Worm (Caenorhabditis elegans) whole organism, L2 larva: ENCODE results near the gene H12D21.6.

Experiments used
- C34F6.9 ChIP-seq: fragments of 150-350 bp; optimal IDR thresholded peaks from 2 replicates; lab custom pipeline; 2014; ENCODE audit warnings: missing biosample characterization, missing genetic modification characterization
- F13H6.1 ChIP-seq: sonication (generic microtip); optimal IDR thresholded peaks from 2 replicates; lab custom pipeline; 2016; ENCODE audit warnings: missing genetic modification characterization, missing compliant biosample characterization
- Y55F3AM.14 ChIP-seq: fragments of 200-800 bp; sonication (Bioruptor generic); optimal IDR thresholded peaks from 2 replicates; lab custom pipeline; 2018; ENCODE audit warnings: mild to moderate bottlenecking, missing genetic modification characterization, missing compliant biosample characterization
- ZK546.5 ChIP-seq: sonication (generic microtip); optimal IDR thresholded peaks from 2 replicates; lab custom pipeline; 2017; ENCODE audit warnings: missing biosample characterization, missing genetic modification characterization
- alr-1 ChIP-seq: fragments of 150-350 bp; optimal IDR thresholded peaks from 2 replicates; lab custom pipeline; 2014; ENCODE audit warnings: missing biosample characterization, missing genetic modification characterization
- ama-1 ChIP-seq: fragments of 150-350 bp; optimal IDR thresholded peaks from 2 replicates; lab custom pipeline; 2018; ENCODE audit warnings: inconsistent platforms
- blmp-1 ChIP-seq: sonication (generic microtip); optimal IDR thresholded peaks from 2 replicates; lab custom pipeline; 2017; ENCODE audit warnings: missing genetic modification characterization, mild to moderate bottlenecking, missing compliant biosample characterization, antibody characterized with exemption, moderate library complexity; ENCODE audit not compliant: insufficient read depth
- ceh-16 ChIP-seq: fragments of 150-350 bp; optimal IDR thresholded peaks from 2 replicates; lab custom pipeline; 2014; ENCODE audit warnings: missing biosample characterization, missing genetic modification characterization
- ceh-82 ChIP-seq: fragments of 150-350 bp; optimal IDR thresholded peaks from 2 replicates; lab custom pipeline; 2014; ENCODE audit warnings: missing biosample characterization, missing genetic modification characterization
- crh-2 ChIP-seq: sonication (generic microtip); optimal IDR thresholded peaks from 2 replicates; lab custom pipeline; 2017; ENCODE audit warnings: missing biosample characterization, missing genetic modification characterization
- dmd-4 ChIP-seq: sonication (generic microtip); optimal IDR thresholded peaks from 2 replicates; lab custom pipeline; 2017; ENCODE audit warnings: missing biosample characterization, missing genetic modification characterization
- egl-27 ChIP-seq: sonication (generic microtip); optimal IDR thresholded peaks from 3 replicates; lab custom pipeline; 2017; ENCODE audit warnings: missing biosample characterization, missing genetic modification reagents, missing genetic modification characterization
- elt-1 ChIP-seq: fragments of 150-350 bp; optimal IDR thresholded peaks from 2 replicates; lab custom pipeline; 2014; ENCODE audit warnings: missing biosample characterization, missing genetic modification characterization
- fos-1 ChIP-seq: fragments of 150-350 bp; optimal IDR thresholded peaks from 2 replicates; lab custom pipeline; 2014; ENCODE audit warnings: missing biosample characterization, missing genetic modification characterization
- gmeb-1 ChIP-seq: fragments of 150-350 bp; optimal IDR thresholded peaks from 2 replicates; lab custom pipeline; 2014; ENCODE audit warnings: missing biosample characterization, missing genetic modification characterization
- lin-11 ChIP-seq: fragments of 150-350 bp; sonication (generic microtip); optimal IDR thresholded peaks from 2 replicates; lab custom pipeline; 2014; ENCODE audit warnings: missing biosample characterization, missing genetic modification characterization, inconsistent platforms, mixed read lengths
- lin-39 ChIP-seq: fragments of 150-350 bp; optimal IDR thresholded peaks from 2 replicates; lab custom pipeline; 2014; ENCODE audit warnings: missing biosample characterization, missing genetic modification reagents, missing genetic modification characterization
- lsy-2 ChIP-seq, 2 experiments: fragments of 150-350 bp in 1 of 2; sonication (generic microtip) in 1 of 2; optimal IDR thresholded peaks; 2 replicates each; lab custom pipeline; 2014 to 2017; ENCODE audit warnings: missing biosample characterization in 2 of 2, missing genetic modification characterization in 2 of 2
- mab-5 ChIP-seq: fragments of 150-350 bp; optimal IDR thresholded peaks from 2 replicates; lab custom pipeline; 2014; ENCODE audit warnings: missing biosample characterization, missing genetic modification characterization
- mbf-1 ChIP-seq: sonication (generic microtip); optimal IDR thresholded peaks from 2 replicates; lab custom pipeline; 2017; ENCODE audit warnings: missing biosample characterization, missing genetic modification characterization
- mdl-1 ChIP-seq, 2 experiments: fragments of 150-350 bp in 1 of 2; sonication (generic microtip) in 1 of 2; optimal IDR thresholded peaks; 2 replicates each; lab custom pipeline; 2017; ENCODE audit warnings: missing biosample characterization in 2 of 2, missing genetic modification characterization in 2 of 2
- nhr-10 ChIP-seq: sonication (generic microtip); optimal IDR thresholded peaks from 2 replicates; lab custom pipeline; 2017; ENCODE audit warnings: missing biosample characterization, missing genetic modification characterization
- nhr-12 ChIP-seq: fragments of 150-350 bp; optimal IDR thresholded peaks from 2 replicates; lab custom pipeline; 2014; ENCODE audit warnings: missing biosample characterization, missing genetic modification characterization
- nhr-129 ChIP-seq: fragments of 150-350 bp; optimal IDR thresholded peaks from 2 replicates; lab custom pipeline; 2014; ENCODE audit warnings: missing biosample characterization, missing genetic modification characterization
- nhr-21 ChIP-seq: fragments of 150-350 bp; optimal IDR thresholded peaks from 2 replicates; lab custom pipeline; 2014; ENCODE audit warnings: missing biosample characterization, missing genetic modification characterization
- nhr-23 ChIP-seq: fragments of 150-350 bp; optimal IDR thresholded peaks from 2 replicates; lab custom pipeline; 2014; ENCODE audit warnings: missing biosample characterization, missing genetic modification reagents, missing genetic modification characterization
- nhr-237 ChIP-seq: fragments of 150-350 bp; optimal IDR thresholded peaks from 2 replicates; lab custom pipeline; 2014; ENCODE audit warnings: missing biosample characterization, missing genetic modification characterization
- nhr-25 ChIP-seq: fragments of 150-350 bp; sonication (generic microtip); optimal IDR thresholded peaks from 3 replicates; lab custom pipeline; 2014; ENCODE audit warnings: missing biosample characterization, missing genetic modification characterization
- nhr-6 ChIP-seq: fragments of 150-350 bp; optimal IDR thresholded peaks from 2 replicates; lab custom pipeline; 2014; ENCODE audit warnings: missing biosample characterization, missing genetic modification characterization
- nhr-77 ChIP-seq: fragments of 150-350 bp; optimal IDR thresholded peaks from 2 replicates; lab custom pipeline; 2014; ENCODE audit warnings: missing biosample characterization, missing genetic modification characterization
- peb-1 ChIP-seq: fragments of 150-350 bp; optimal IDR thresholded peaks from 2 replicates; lab custom pipeline; 2014; ENCODE audit warnings: missing biosample characterization, missing genetic modification characterization
- sma-3 ChIP-seq: sonication (generic microtip); optimal IDR thresholded peaks from 2 replicates; lab custom pipeline; 2016; ENCODE audit warnings: missing genetic modification reagents, missing genetic modification characterization, missing compliant biosample characterization
- sma-9 ChIP-seq, 2 experiments: fragments of 150-350 bp in 1 of 2; sonication (generic microtip) in 1 of 2; optimal IDR thresholded peaks; 2 replicates each; lab custom pipeline; 2014 to 2016; ENCODE audit warnings: missing genetic modification characterization in 2 of 2, mild to moderate bottlenecking in 1 of 2, missing biosample characterization in 1 of 2, missing compliant biosample characterization in 1 of 2, missing genetic modification reagents in 1 of 2, moderate library complexity in 1 of 2
- snpc-4 ChIP-seq: fragments of 150-350 bp; optimal IDR thresholded peaks from 2 replicates; lab custom pipeline; 2014; ENCODE audit warnings: missing biosample characterization, missing genetic modification characterization
- unc-55 ChIP-seq: fragments of 150-350 bp; sonication (generic microtip); optimal IDR thresholded peaks from 3 replicates; lab custom pipeline; 2014; ENCODE audit warnings: missing biosample characterization, missing genetic modification reagents, missing genetic modification characterization
- zag-1 ChIP-seq: fragments of 150-350 bp; optimal IDR thresholded peaks from 2 replicates; lab custom pipeline; 2014; ENCODE audit warnings: missing biosample characterization, missing genetic modification characterization
- ztf-1 ChIP-seq: fragments of 200-800 bp; sonication (Bioruptor generic); conservative IDR thresholded peaks from 2 replicates; pipeline ENCODE4 v1.3.6; 2022; ENCODE audit warnings: missing genetic modification characterization, missing compliant biosample characterization
- ztf-4 ChIP-seq: fragments of 150-350 bp; optimal IDR thresholded peaks from 2 replicates; lab custom pipeline; 2014; ENCODE audit warnings: missing biosample characterization, missing genetic modification characterization

The H12D21.6 gene

ce11 chrV:14930168-14930567 lies 32.5 kb upstream of the H12D21.6 start:
- TF ChIP-seq F13H6.1 (tag; lab: Kevin White, UChicago) (peak; percentile 7), nhr-12 (no peak), sma-9 (GFP tag; optimal IDR thresholded peaks at IDR 0.05; lab: Kevin White, UChicago) (no peak), sma-9 (tag; optimal IDR thresholded peaks at IDR 0.05; lab: Kevin White, UChicago) (no peak), peb-1 (tag; lab: Kevin White, UChicago) (no peak), mbf-1 (tag; lab: Kevin White, UChicago) (no peak), mab-5 (tag; lab: Kevin White, UChicago) (no peak), lsy-2 (tag; optimal IDR thresholded peaks at IDR 0.05; lab: Kevin White, UChicago) (peak in 1 of 2 experiments; percentile 31), crh-2 (tag; lab: Kevin White, UChicago) (peak; percentile 46), nhr-23 (tag; lab: Kevin White, UChicago) (no peak), gmeb-1 (no peak), nhr-77 (tag; lab: Kevin White, UChicago) (no peak), ztf-4 (tag; lab: Kevin White, UChicago) (no peak), unc-55 (peak; percentile 93), mdl-1 (tag; optimal IDR thresholded peaks at IDR 0.05; lab: Kevin White, UChicago) (no peak), nhr-10 (tag; lab: Kevin White, UChicago) (no peak), zag-1 (tag; lab: Kevin White, UChicago) (no peak), C34F6.9 (peak; percentile 70), nhr-129 (tag; lab: Kevin White, UChicago) (peak; percentile 44), Y55F3AM.14 (GFP tag; lab: Kevin White, UChicago) (peak; percentile 3), ZK546.5 (tag; lab: Kevin White, UChicago) (no peak), nhr-237 (tag; lab: Kevin White, UChicago) (no peak), sma-3 (GFP tag; lab: Kevin White, UChicago) (no peak), dmd-4 (tag; lab: Kevin White, UChicago) (no peak)

ce11 chrV:14928248-14928647 lies 30.6 kb upstream of the H12D21.6 start, which contains the start of gene srg-55:
TSS of gene srg-55 (minus strand) at chrV:14928348.
- no peak for TF ChIP-seq crh-2 (tag; lab: Kevin White, UChicago)
- no peak for TF ChIP-seq blmp-1 (tag; lab: Kevin White, UChicago)
- no peak for TF ChIP-seq lin-39
- TF ChIP-seq lsy-2 (tag; optimal IDR thresholded peaks at IDR 0.05; lab: Kevin White, UChicago): no peak
- TF ChIP-seq egl-27 (tag; lab: Kevin White, UChicago): no peak
- TF ChIP-seq nhr-21 (tag; lab: Kevin White, UChicago): no peak
- TF ChIP-seq nhr-6 (tag; lab: Kevin White, UChicago): no peak
- no peak for TF ChIP-seq lin-11 (tag; lab: Kevin White, UChicago)
- TF ChIP-seq snpc-4 (tag; lab: Kevin White, UChicago): no peak
- TF ChIP-seq ceh-82 (tag; lab: Kevin White, UChicago): no peak
- no peak for TF ChIP-seq sma-9 (GFP tag; optimal IDR thresholded peaks at IDR 0.05; lab: Kevin White, UChicago)
- no peak for TF ChIP-seq sma-9 (tag; optimal IDR thresholded peaks at IDR 0.05; lab: Kevin White, UChicago)
- no peak for TF ChIP-seq zag-1 (tag; lab: Kevin White, UChicago)
- no peak for TF ChIP-seq elt-1 (tag; lab: Kevin White, UChicago)

ce11 chrV:14924104-14924503 lies 26.5 kb upstream of the H12D21.6 start, which contains the start of gene srg-54:
TSS of gene srg-54 (minus strand) at chrV:14924204.
- TF ChIP-seq C34F6.9 (no peak), alr-1 (tag; lab: Kevin White, UChicago) (no peak)

DNA sequence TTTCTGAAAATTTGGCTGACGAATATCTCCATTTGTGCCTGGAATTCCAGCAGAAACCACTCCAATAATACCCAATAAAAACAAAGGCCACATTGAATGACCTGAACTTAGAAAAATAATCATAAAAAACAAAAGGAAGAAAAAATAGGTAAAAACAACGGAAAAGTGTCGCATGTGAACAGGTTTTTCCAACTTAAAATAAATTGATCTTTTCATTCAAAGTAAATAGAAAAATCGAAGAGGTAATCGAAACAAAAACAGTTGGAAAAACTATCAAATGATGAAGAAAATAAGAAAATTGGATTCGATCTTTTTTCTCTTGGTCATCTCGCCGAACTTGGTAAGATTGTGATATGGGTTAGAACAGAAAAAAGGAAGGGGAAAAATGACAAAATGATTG lies 23.9 kb upstream of the H12D21.6 start, which contains the start of gene zmp-4:
Gene zmp-4 (minus strand): TSS at position 101 of the 400 bp plus-strand sequence.
- TF ChIP-seq unc-55: no peak
- TF ChIP-seq nhr-25: no peak
- TF ChIP-seq ceh-16 (tag; lab: Kevin White, UChicago): no peak
- no peak for TF ChIP-seq nhr-129 (tag; lab: Kevin White, UChicago)
- no peak for TF ChIP-seq nhr-21 (tag; lab: Kevin White, UChicago)
- TF ChIP-seq crh-2 (tag; lab: Kevin White, UChicago): no peak
- TF ChIP-seq ama-1: no peak
- TF ChIP-seq mab-5 (tag; lab: Kevin White, UChicago): no peak
- no peak for TF ChIP-seq ztf-1
- no peak for TF ChIP-seq nhr-10 (tag; lab: Kevin White, UChicago)
- TF ChIP-seq fos-1 (tag; lab: Kevin White, UChicago): no peak
- TF ChIP-seq snpc-4 (tag; lab: Kevin White, UChicago): no peak
- TF ChIP-seq alr-1 (tag; lab: Kevin White, UChicago): no peak
